Worm (Caenorhabditis elegans) whole organism, L3 larva: ENCODE measurements around the gene srg-44.

ENCODE experiments used
- R02D3.7 ChIP-seq: fragments of 150-350 bp; optimal IDR thresholded peaks from 2 replicates; lab custom pipeline; 2014; ENCODE audit warnings: missing biosample characterization, missing genetic modification characterization
- ZK546.5 ChIP-seq: sonication (generic microtip); optimal IDR thresholded peaks from 2 replicates; lab custom pipeline; 2017; ENCODE audit warnings: missing biosample characterization, missing genetic modification characterization
- aly-2 ChIP-seq: fragments of 150-350 bp; optimal IDR thresholded peaks from 2 replicates; lab custom pipeline; 2014; ENCODE audit warnings: missing biosample characterization, missing genetic modification characterization
- ceh-16 ChIP-seq: sonication (generic microtip); optimal IDR thresholded peaks from 2 replicates; lab custom pipeline; 2017; ENCODE audit warnings: missing biosample characterization, missing genetic modification characterization
- ceh-82 ChIP-seq: fragments of 150-350 bp; optimal IDR thresholded peaks from 2 replicates; lab custom pipeline; 2014; ENCODE audit warnings: missing biosample characterization, missing genetic modification characterization
- elt-2 ChIP-seq: sonication (generic microtip); optimal IDR thresholded peaks from 2 replicates; lab custom pipeline; 2016; ENCODE audit warnings: missing genetic modification reagents, mild to moderate bottlenecking, missing genetic modification characterization, missing compliant biosample characterization
- fkh-10 ChIP-seq: sonication (generic microtip); optimal IDR thresholded peaks from 2 replicates; lab custom pipeline; 2017; ENCODE audit warnings: missing biosample characterization, missing genetic modification reagents, missing genetic modification characterization
- fkh-2 ChIP-seq: fragments of 150-350 bp; optimal IDR thresholded peaks from 2 replicates; lab custom pipeline; 2014; ENCODE audit warnings: missing biosample characterization, missing genetic modification reagents, missing genetic modification characterization
- lsy-12 ChIP-seq: sonication (generic microtip); optimal IDR thresholded peaks from 2 replicates; lab custom pipeline; 2016; ENCODE audit warnings: mild to moderate bottlenecking, missing genetic modification characterization, missing compliant biosample characterization
- mml-1 ChIP-seq: fragments of 150-350 bp; sonication (generic microtip); optimal IDR thresholded peaks from 3 replicates; lab custom pipeline; 2014; ENCODE audit warnings: missing biosample characterization, missing genetic modification characterization
- nhr-76 ChIP-seq: fragments of 150-350 bp; sonication (generic microtip); optimal IDR thresholded peaks from 5 replicates; lab custom pipeline; 2014; ENCODE audit warnings: missing biosample characterization, missing genetic modification characterization
- pha-4 ChIP-seq: fragments of 150-350 bp; optimal IDR thresholded peaks from 2 replicates; lab custom pipeline; 2014; ENCODE audit warnings: missing biosample characterization, missing genetic modification reagents, missing genetic modification characterization
- pqm-1 ChIP-seq: fragments of 150-350 bp; optimal IDR thresholded peaks from 2 replicates; lab custom pipeline; 2017; ENCODE audit warnings: missing biosample characterization, missing genetic modification characterization, inconsistent platforms
- snpc-4 ChIP-seq: fragments of 150-350 bp; optimal IDR thresholded peaks from 2 replicates; lab custom pipeline; 2014; ENCODE audit warnings: missing biosample characterization, missing genetic modification characterization

- TF ChIP-seq nhr-76 (no peak), pha-4 (tag; lab: Kevin White, UChicago) (no peak), fkh-2 (tag; lab: Kevin White, UChicago) (no peak), fkh-10 (GFP tag; lab: Kevin White, UChicago) (no peak), mml-1 (tag; lab: Kevin White, UChicago) (no peak), ZK546.5 (tag; lab: Kevin White, UChicago) (no peak), lsy-12 (tag; lab: Kevin White, UChicago) (no peak), pqm-1 (tag; lab: Kevin White, UChicago) (no peak), snpc-4 (tag; lab: Kevin White, UChicago) (no peak), R02D3.7 (no peak), aly-2 (no peak), ceh-16 (tag; lab: Kevin White, UChicago) (no peak), ceh-82 (tag; lab: Kevin White, UChicago) (no peak), elt-2 (tag; lab: Kevin White, UChicago) (no peak)
Measured at ce11 chrV:17328497-17328896, at the start of gene srg-44.
